Fruit fly (Drosophila melanogaster) whole organism, embryonic: ENCODE data around the gene RpS14a.

Experiments used
- CG10267 ChIP-seq: fragments of 200-800 bp; sonication (Bioruptor generic); optimal IDR thresholded peaks from 2 replicates; lab custom pipeline; 2018; ENCODE audit warnings: missing biosample characterization, mild to moderate bottlenecking, missing genetic modification characterization, moderate library complexity
- CG11093 ChIP-seq: fragments of 200-800 bp; sonication (Bioruptor generic); IDR thresholded peaks from 3 replicates; pipeline ENCODE4 v1.3.6; 2022; ENCODE audit warnings: missing biosample characterization, missing genetic modification characterization
- CG12155 ChIP-seq: fragments of 200-800 bp; sonication (Bioruptor generic); optimal IDR thresholded peaks from 3 replicates; lab custom pipeline; 2016; ENCODE audit warnings: missing biosample characterization, missing genetic modification characterization
- CG14860 ChIP-seq: fragments of 200-800 bp; sonication (Bioruptor generic); IDR thresholded peaks from 3 replicates; pipeline ENCODE4 v1.3.6; 2022; ENCODE audit warnings: missing biosample characterization, missing genetic modification characterization; ENCODE audit not compliant: partially characterized antibody
- CG1602 ChIP-seq: fragments of 200-800 bp; sonication (Bioruptor generic); optimal IDR thresholded peaks from 3 replicates; lab custom pipeline; 2016; ENCODE audit warnings: missing biosample characterization, missing genetic modification characterization
- CG16779 ChIP-seq: fragments of 200-800 bp; sonication (Bioruptor generic); IDR thresholded peaks from 2 replicates; pipeline ENCODE4 v1.3.6; 2022; ENCODE audit warnings: missing biosample characterization, missing genetic modification characterization
- CG17912 ChIP-seq: fragments of 200-800 bp; sonication (Bioruptor generic); optimal IDR thresholded peaks from 2 replicates; lab custom pipeline; 2018; ENCODE audit warnings: missing biosample characterization, mild to moderate bottlenecking, missing genetic modification characterization
- CG2202 ChIP-seq: fragments of 200-800 bp; sonication (Bioruptor generic); optimal IDR thresholded peaks from 2 replicates; lab custom pipeline; 2018; ENCODE audit warnings: missing biosample characterization, mild to moderate bottlenecking, missing genetic modification characterization
- CG2712 ChIP-seq: fragments of 200-800 bp; optimal IDR thresholded peaks from 3 replicates; lab custom pipeline; 2019; ENCODE audit warnings: missing biosample characterization, mild to moderate bottlenecking, missing genetic modification characterization, moderate library complexity
- CG30403 ChIP-seq: fragments of 200-800 bp; sonication (Bioruptor generic); optimal IDR thresholded peaks from 3 replicates; lab custom pipeline; 2016; ENCODE audit warnings: missing biosample characterization, missing genetic modification characterization
- CG6272 ChIP-seq: fragments of 200-800 bp; sonication (Bioruptor generic); IDR thresholded peaks from 2 replicates; pipeline ENCODE4 v1.3.6; 2022; ENCODE audit warnings: missing biosample characterization, missing genetic modification characterization
- CG8924 ChIP-seq: fragments of 200-800 bp; optimal IDR thresholded peaks from 3 replicates; lab custom pipeline; 2019; ENCODE audit warnings: missing biosample characterization, mild to moderate bottlenecking, missing genetic modification characterization, moderate library complexity
- CHES-1-like ChIP-seq: fragments of 200-800 bp; sonication (Bioruptor generic); optimal IDR thresholded peaks from 2 replicates; lab custom pipeline; 2016; ENCODE audit warnings: missing biosample characterization, missing genetic modification characterization
- CrebB ChIP-seq: fragments of 200-800 bp; sonication (Bioruptor generic); optimal IDR thresholded peaks from 3 replicates; lab custom pipeline; 2018; ENCODE audit warnings: missing biosample characterization, mild to moderate bottlenecking, missing genetic modification characterization
- Dfd ChIP-seq, 2 experiments: fragments of >200 bp; optimal IDR thresholded peaks; 2 replicates each; lab custom pipeline; 2017; ENCODE audit warnings: missing biosample characterization in 2 of 2, missing genetic modification characterization in 2 of 2
- Ets65A ChIP-seq: fragments of 200-800 bp; sonication (Bioruptor generic); peaks from one replicate; lab custom pipeline; 2016; ENCODE audit warnings: missing biosample characterization, missing genetic modification characterization
- HLHmδ ChIP-seq: fragments of 200-800 bp; sonication (Bioruptor generic); optimal IDR thresholded peaks from 2 replicates; lab custom pipeline; 2018; ENCODE audit warnings: missing biosample characterization, mild to moderate bottlenecking, missing genetic modification characterization, moderate library complexity
- HmgD ChIP-seq: fragments of 200-800 bp; sonication (Bioruptor generic); optimal IDR thresholded peaks from 3 replicates; lab custom pipeline; 2016; ENCODE audit warnings: missing biosample characterization, missing genetic modification characterization
- Hmx ChIP-seq: fragments of 200-800 bp; sonication (Bioruptor generic); optimal IDR thresholded peaks from 2 replicates; lab custom pipeline; 2016; ENCODE audit warnings: missing biosample characterization, missing genetic modification characterization
- Hr78 ChIP-seq, 2 experiments: fragments of 200-800 bp in 1 of 2; fragments of >200 bp in 1 of 2; sonication (Bioruptor generic) in 1 of 2; optimal IDR thresholded peaks; 2 replicates each; lab custom pipeline; 2017 to 2019; ENCODE audit warnings: missing biosample characterization in 2 of 2, missing genetic modification characterization in 2 of 2, mild to moderate bottlenecking in 1 of 2, moderate library complexity in 1 of 2
- Lim3 ChIP-seq: fragments of 200-800 bp; sonication (Bioruptor generic); IDR thresholded peaks from 2 replicates; pipeline ENCODE4 v1.3.6; 2022; ENCODE audit warnings: missing biosample characterization, missing genetic modification characterization
- Nf-YC ChIP-seq: fragments of 200-800 bp; optimal IDR thresholded peaks from 3 replicates; lab custom pipeline; 2019; ENCODE audit warnings: missing biosample characterization, mild to moderate bottlenecking, missing genetic modification characterization, moderate library complexity
- Opbp ChIP-seq: fragments of 200-800 bp; sonication (Bioruptor generic); IDR thresholded peaks from 3 replicates; pipeline ENCODE4 v1.3.6; 2022; ENCODE audit warnings: missing biosample characterization, missing genetic modification characterization; ENCODE audit not compliant: partially characterized antibody
- Ptx1 ChIP-seq: fragments of 200-800 bp; sonication (Bioruptor generic); IDR thresholded peaks from 2 replicates; pipeline ENCODE4 v1.3.6; 2022; ENCODE audit warnings: missing biosample characterization, missing genetic modification characterization
- Sox100B ChIP-seq: fragments of 200-800 bp; sonication (Bioruptor generic); optimal IDR thresholded peaks from 3 replicates; lab custom pipeline; 2018; ENCODE audit warnings: missing biosample characterization, mild to moderate bottlenecking, missing genetic modification characterization
- Sry-δ ChIP-seq: fragments of 200-800 bp; sonication (Bioruptor generic); optimal IDR thresholded peaks from 2 replicates; lab custom pipeline; 2016; ENCODE audit warnings: missing biosample characterization, missing genetic modification characterization
- ac ChIP-seq: fragments of 200-800 bp; sonication (Bioruptor generic); optimal IDR thresholded peaks from 3 replicates; lab custom pipeline; 2017; ENCODE audit warnings: missing biosample characterization, mild to moderate bottlenecking, missing genetic modification characterization
- cas ChIP-seq: fragments of 200-800 bp; sonication (Bioruptor generic); IDR thresholded peaks from 2 replicates; pipeline ENCODE4 v1.3.6; 2022; ENCODE audit warnings: missing biosample characterization, missing genetic modification characterization
- crc ChIP-seq: fragments of 200-800 bp; sonication (Bioruptor generic); optimal IDR thresholded peaks from 2 replicates; lab custom pipeline; 2016; ENCODE audit warnings: missing biosample characterization, missing genetic modification characterization
- ewg ChIP-seq: fragments of 200-800 bp; sonication (Bioruptor generic); optimal IDR thresholded peaks from 3 replicates; lab custom pipeline; 2017; ENCODE audit warnings: mild to moderate bottlenecking, missing biosample characterization, missing genetic modification reagents, missing genetic modification characterization
- eyg ChIP-seq: fragments of 200-800 bp; sonication (Bioruptor generic); optimal IDR thresholded peaks from 3 replicates; lab custom pipeline; 2016; ENCODE audit warnings: missing biosample characterization, missing genetic modification characterization
- fd96Cb ChIP-seq: fragments of 200-800 bp; sonication (Bioruptor generic); optimal IDR thresholded peaks from 2 replicates; lab custom pipeline; 2018; ENCODE audit warnings: missing biosample characterization, mild to moderate bottlenecking, missing genetic modification characterization, moderate library complexity
- gfzf ChIP-seq: fragments of 200-800 bp; sonication (Bioruptor generic); optimal IDR thresholded peaks from 2 replicates; lab custom pipeline; 2016; ENCODE audit warnings: missing biosample characterization, mild to moderate bottlenecking, missing genetic modification characterization, moderate library complexity
- insv ChIP-seq, 2 experiments: fragments of 200-800 bp; sonication (Bioruptor generic); optimal IDR thresholded peaks; 3 replicates each; lab custom pipeline; 2016 to 2018; ENCODE audit warnings: missing biosample characterization in 2 of 2, missing genetic modification characterization in 2 of 2
- jumu ChIP-seq: fragments of 200-800 bp; sonication (Bioruptor generic); optimal IDR thresholded peaks from 3 replicates; lab custom pipeline; 2016; ENCODE audit warnings: missing biosample characterization, missing genetic modification characterization
- kah ChIP-seq: fragments of 200-800 bp; sonication (Bioruptor generic); optimal IDR thresholded peaks from 2 replicates; lab custom pipeline; 2018; ENCODE audit warnings: missing biosample characterization, mild to moderate bottlenecking, missing genetic modification characterization
- nerfin-2 ChIP-seq: fragments of 200-800 bp; sonication (Bioruptor generic); IDR thresholded peaks from 2 replicates; pipeline ENCODE4 v1.3.6; 2022; ENCODE audit warnings: missing biosample characterization, missing genetic modification characterization; ENCODE audit not compliant: partially characterized antibody
- nom ChIP-seq: fragments of 200-800 bp; sonication (Bioruptor generic); optimal IDR thresholded peaks from 2 replicates; lab custom pipeline; 2017; ENCODE audit warnings: missing biosample characterization, missing genetic modification characterization, mild to moderate bottlenecking, moderate library complexity, missing genetic modification reagents
- org-1 ChIP-seq: fragments of 200-800 bp; sonication (Bioruptor generic); optimal IDR thresholded peaks from 2 replicates; lab custom pipeline; 2017; ENCODE audit warnings: missing biosample characterization, missing genetic modification characterization
- peb ChIP-seq: fragments of 200-800 bp; sonication (Bioruptor generic); IDR thresholded peaks from 2 replicates; pipeline ENCODE4 v1.3.6; 2022; ENCODE audit warnings: missing biosample characterization, missing genetic modification characterization
- phol ChIP-seq: fragments of 200-800 bp; sonication (Bioruptor generic); optimal IDR thresholded peaks from 3 replicates; lab custom pipeline; 2018; ENCODE audit warnings: missing biosample characterization, mild to moderate bottlenecking, missing genetic modification characterization, moderate library complexity
- so ChIP-seq: fragments of 200-800 bp; sonication (Bioruptor generic); IDR thresholded peaks from 3 replicates; pipeline ENCODE4 v1.3.6; 2022; ENCODE audit warnings: missing biosample characterization, missing genetic modification characterization
- sqz ChIP-seq: fragments of 200-800 bp; sonication (Bioruptor generic); optimal IDR thresholded peaks from 3 replicates; lab custom pipeline; 2018; ENCODE audit warnings: missing biosample characterization, mild to moderate bottlenecking, missing genetic modification characterization
- unc-4 ChIP-seq: fragments of 200-800 bp; sonication (Bioruptor generic); IDR thresholded peaks from 2 replicates; pipeline ENCODE4 v1.3.6; 2022; ENCODE audit warnings: missing biosample characterization, missing genetic modification characterization; ENCODE audit not compliant: partially characterized antibody
- vfl ChIP-seq: fragments of 200-800 bp; sonication (Bioruptor generic); optimal IDR thresholded peaks from 2 replicates; lab custom pipeline; 2016; ENCODE audit warnings: missing biosample characterization, missing genetic modification characterization
- wek ChIP-seq: fragments of 200-800 bp; sonication (Bioruptor generic); optimal IDR thresholded peaks from 3 replicates; lab custom pipeline; 2018; ENCODE audit warnings: missing biosample characterization, mild to moderate bottlenecking, missing genetic modification characterization, moderate library complexity
- yki ChIP-seq: fragments of >200 bp; optimal IDR thresholded peaks from 3 replicates; lab custom pipeline; 2018
- zen2 ChIP-seq: fragments of 200-800 bp; sonication (Bioruptor generic); IDR thresholded peaks from 3 replicates; pipeline ENCODE4 v1.3.6; 2022; ENCODE audit warnings: missing biosample characterization, missing genetic modification characterization; ENCODE audit not compliant: partially characterized antibody
- zfh2 ChIP-seq: fragments of 200-800 bp; sonication (Bioruptor generic); optimal IDR thresholded peaks from 2 replicates; lab custom pipeline; 2016; ENCODE audit warnings: missing biosample characterization, missing genetic modification characterization

RpS14a gene

dm6 chrX:7901153-7902038 lies 32.1 kb upstream of the RpS14a start, which contains the start of the genes RpS6 and bys (continued):
- TF ChIP-seq CG16779 = peak; percentile 65
- TF ChIP-seq nerfin-2 (GFP tag; lab: Robert Waterston, UW) = peak; percentile 73
- TF ChIP-seq eyg (GFP tag; lab: Kevin White, UChicago) = peak; percentile 6
- peak; percentile 5 for TF ChIP-seq CHES-1-like (GFP tag; lab: Kevin White, UChicago)
- TF ChIP-seq so (GFP tag; lab: Robert Waterston, UW) = peak; percentile 30; the same call in 1 of the 3 replicates
- peak; percentile 37 for TF ChIP-seq Ets65A (GFP tag; lab: Kevin White, UChicago)
- TF ChIP-seq CG10267 (tag; lab: Kevin White, UChicago) = peak; percentile 63
- peak; percentile 49 for TF ChIP-seq zfh2 (GFP tag; lab: Kevin White, UChicago)
- peak; percentile 73 for TF ChIP-seq unc-4
- no peak for TF ChIP-seq org-1 (GFP tag; lab: Kevin White, UChicago)
- peak; percentile 46 for TF ChIP-seq CrebB (tag; lab: Kevin White, UChicago)
- no peak for TF ChIP-seq cas (GFP tag; lab: Robert Waterston, UW)
- TF ChIP-seq HmgD (GFP tag; lab: Kevin White, UChicago) = no peak
- no peak for TF ChIP-seq jumu
- peak; percentile 34 for TF ChIP-seq phol (tag; lab: Kevin White, UChicago)
- peak; percentile 76 for TF ChIP-seq HLHmδ (GFP tag; lab: Kevin White, UChicago)
- TF ChIP-seq ewg = no peak
- TF ChIP-seq sqz = peak; percentile 82
- TF ChIP-seq Hmx = no peak
- peak; percentile 14 for TF ChIP-seq CG2202 (tag; lab: Kevin White, UChicago)
- no peak for TF ChIP-seq Lim3 (GFP tag; lab: Robert Waterston, UW)
- TF ChIP-seq kah = peak; percentile 41
- no peak for TF ChIP-seq insv (GFP tag; optimal IDR thresholded peaks at IDR 0.05; lab: Kevin White, UChicago)
- TF ChIP-seq Ptx1 = peak; percentile 33
- TF ChIP-seq vfl (GFP tag; lab: Kevin White, UChicago) = no peak
- TF ChIP-seq peb (GFP tag; lab: Robert Waterston, UW) = no peak
- TF ChIP-seq CG1602 (GFP tag; lab: Kevin White, UChicago) = no peak
- peak; percentile 61 for TF ChIP-seq Sox100B (GFP tag; lab: Kevin White, UChicago)
- TF ChIP-seq fd96Cb = no peak
- TF ChIP-seq Nf-YC (tag; lab: Kevin White, UChicago) = peak; percentile 31
- TF ChIP-seq yki (lab: Kevin White, UChicago) = no peak
- TF ChIP-seq wek (GFP tag; lab: Kevin White, UChicago) = peak; percentile 33
- TF ChIP-seq CG30403 (GFP tag; lab: Kevin White, UChicago) = peak; percentile 68
- TF ChIP-seq ac (GFP tag; lab: Kevin White, UChicago) = peak; percentile 46
- TF ChIP-seq Sry-δ (GFP tag; lab: Kevin White, UChicago) = peak; percentile 78
- peak; percentile 62 for TF ChIP-seq CG6272 (GFP tag; lab: Robert Waterston, UW)
- TF ChIP-seq CG11093 (GFP tag; lab: Robert Waterston, UW) = no peak
- no peak for TF ChIP-seq crc (GFP tag; lab: Kevin White, UChicago)
- TF ChIP-seq zen2 (GFP tag; lab: Robert Waterston, UW) = peak; percentile 71
- peak; percentile 77 for TF ChIP-seq CG14860 (GFP tag; lab: Robert Waterston, UW)
- TF ChIP-seq CG2712 (tag; lab: Kevin White, UChicago) = peak; percentile 39
- peak; percentile 16 for TF ChIP-seq CG12155 (GFP tag; lab: Kevin White, UChicago)
- TF ChIP-seq Opbp = peak; percentile 92
- TF ChIP-seq Dfd (GFP tag; optimal IDR thresholded peaks at IDR 0.05; lab: Kevin White, UChicago) = no peak
- TF ChIP-seq nom (GFP tag; lab: Kevin White, UChicago) = peak; percentile 82
- no peak for TF ChIP-seq Hr78 (GFP tag; optimal IDR thresholded peaks at IDR 0.05; lab: Kevin White, UChicago)
- TF ChIP-seq gfzf (GFP tag; lab: Kevin White, UChicago) = no peak
- TF ChIP-seq CG8924 = peak; percentile 3
- peak; percentile 59 for TF ChIP-seq CG17912
